Worm (Caenorhabditis elegans) whole organism, L4 larva: Measurements from ENCODE around the gene glr-4.
A peak's percentile ranks its signal among the peaks of the same experiment; 100 is the strongest.

Experiments used
- ama-1 ChIP-seq: fragments of 150-350 bp; optimal IDR thresholded peaks from 2 replicates; lab custom pipeline; 2014; ENCODE audit warnings: inconsistent platforms, mixed read lengths
- dve-1 ChIP-seq: sonication (generic microtip); optimal IDR thresholded peaks from 2 replicates; lab custom pipeline; 2017; ENCODE audit warnings: antibody characterized with exemption, mild to moderate bottlenecking, missing genetic modification characterization, missing compliant biosample characterization; ENCODE audit not compliant: insufficient read depth
- egl-27 ChIP-seq: sonication (generic microtip); optimal IDR thresholded peaks from 3 replicates; lab custom pipeline; 2017; ENCODE audit warnings: missing biosample characterization, missing genetic modification reagents, missing genetic modification characterization
- gei-8 ChIP-seq: fragments of 200-800 bp; sonication (Bioruptor generic); optimal IDR thresholded peaks from 2 replicates; lab custom pipeline; 2018; ENCODE audit warnings: mild to moderate bottlenecking, missing genetic modification characterization, missing compliant biosample characterization
- hmg-1.1 ChIP-seq: fragments of 200-800 bp; sonication (Bioruptor generic); IDR thresholded peaks from 2 replicates; pipeline ENCODE4 v1.3.6; 2022; ENCODE audit warnings: missing genetic modification reagents, missing genetic modification characterization, missing compliant biosample characterization
- pha-4 ChIP-seq, 2 experiments: fragments of 150-350 bp in 1 of 2; fragments of 200-800 bp in 1 of 2; sonication (Bioruptor generic) in 1 of 2; IDR thresholded peaks in 1 of 2; optimal IDR thresholded peaks in 1 of 2; 2 replicates each; pipeline versions ENCODE4 v1.3.6 to Lab custom; 2014 to 2022; ENCODE audit warnings: missing genetic modification characterization in 2 of 2, missing genetic modification reagents in 2 of 2, missing biosample characterization in 1 of 2, missing compliant biosample characterization in 1 of 2
- snpc-4 ChIP-seq: fragments of 150-350 bp; optimal IDR thresholded peaks from 2 replicates; lab custom pipeline; 2014; ENCODE audit warnings: missing biosample characterization, missing genetic modification characterization

- no peak for TF ChIP-seq snpc-4 (tag; lab: Kevin White, UChicago)
- peak; percentile 38 for TF ChIP-seq dve-1 (tag; lab: Kevin White, UChicago)
- TF ChIP-seq gei-8 (GFP tag; lab: Kevin White, UChicago), result no peak
- no peak for TF ChIP-seq ama-1 (lab: Kevin White, UChicago)
- no peak for TF ChIP-seq egl-27 (tag; lab: Kevin White, UChicago)
- TF ChIP-seq hmg-1.1 (GFP tag; lab: Robert Waterston, UW), result no peak
- 0 out of 2 replicates have a peak, but pooled peaks have one; percentile 26 for TF ChIP-seq pha-4 (GFP tag; IDR thresholded peaks at IDR 0.05; lab: Robert Waterston, UW)
- TF ChIP-seq pha-4 (tag; optimal IDR thresholded peaks at IDR 0.05; lab: Kevin White, UChicago), result no peak
Observed at ce11 chrII:7776715-7777114, 17.4 kb downstream of the glr-4 start.
